Worm (Caenorhabditis elegans) whole organism, early embryonic: ENCODE data around the gene rbf-1.

Source experiments
- hmbx-1 ChIP-seq: sonication (generic microtip); optimal IDR thresholded peaks from 2 replicates; lab custom pipeline; 2016; ENCODE audit warnings: mild to moderate bottlenecking, missing genetic modification characterization, missing compliant biosample characterization
- hnd-1 ChIP-seq: sonication (generic microtip); optimal IDR thresholded peaks from 2 replicates; lab custom pipeline; 2016; ENCODE audit warnings: missing genetic modification characterization, missing compliant biosample characterization
- tbx-37 ChIP-seq: fragments of 200-800 bp; sonication (Bioruptor generic); conservative IDR thresholded peaks from 2 replicates; pipeline ENCODE4 v1.3.6; 2022; ENCODE audit warnings: missing genetic modification reagents, missing genetic modification characterization, missing compliant biosample characterization

DNA sequence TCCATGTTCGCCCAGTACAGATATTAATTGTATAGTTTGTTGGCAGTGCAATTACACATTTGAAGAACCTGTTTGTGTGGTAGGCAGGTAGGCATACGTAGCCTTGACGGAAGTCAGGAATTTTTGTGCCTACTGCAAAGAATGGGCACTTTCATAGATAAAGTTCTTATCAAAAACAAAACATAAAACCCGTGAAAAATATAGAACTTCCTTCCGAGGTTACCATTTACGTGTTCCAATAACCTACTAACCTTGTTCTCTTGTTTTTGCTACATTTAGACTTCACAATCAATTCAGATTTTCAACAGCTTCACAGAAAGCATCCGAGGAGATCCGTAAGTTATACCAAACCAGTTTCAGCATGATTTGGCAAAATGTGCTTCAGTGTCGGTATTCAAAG is 37.7 kb downstream of the rbf-1 start, which contains the start of gene F37A4.4:
- TF ChIP-seq tbx-37 (no peak), hnd-1 (tag; lab: Kevin White, UChicago) (no peak), hmbx-1 (no peak)
